Worm (Caenorhabditis elegans) whole organism, L1 larva: ENCODE results near the gene C33D9.10.

Experiments
- C34B4.2 ChIP-seq: sonication (generic microtip); optimal IDR thresholded peaks from 2 replicates; lab custom pipeline; 2017; ENCODE audit warnings: mild to moderate bottlenecking, missing genetic modification characterization, missing compliant biosample characterization
- F16B12.6 ChIP-seq: fragments of 150-350 bp; optimal IDR thresholded peaks from 2 replicates; lab custom pipeline; 2014; ENCODE audit warnings: missing biosample characterization, missing genetic modification characterization
- ama-1 ChIP-seq: fragments of 150-350 bp; optimal IDR thresholded peaks from 2 replicates; lab custom pipeline; 2014
- ceh-90 ChIP-seq: sonication (generic microtip); optimal IDR thresholded peaks from 2 replicates; lab custom pipeline; 2016; ENCODE audit warnings: missing genetic modification characterization, missing compliant biosample characterization
- efl-1 ChIP-seq, 4 experiments: fragments of 150-350 bp; optimal IDR thresholded peaks in 3 of 4; peaks in 1 of 4; 1 replicate in 1 of 4; 2 replicates in 3 of 4; lab custom pipeline; 2014; ENCODE audit warnings: missing biosample characterization in 2 of 4, missing genetic modification characterization in 2 of 4, missing genetic modification reagents in 2 of 4
- elt-3 ChIP-seq, 6 experiments: fragments of 150-350 bp in 1 of 6; sonication (generic microtip); optimal IDR thresholded peaks; 2 replicates each; lab custom pipeline; 2017 to 2018; ENCODE audit warnings: missing biosample characterization in 6 of 6, missing genetic modification characterization in 6 of 6, inconsistent platforms in 1 of 6
- fkh-4 ChIP-seq: sonication (generic microtip); optimal IDR thresholded peaks from 2 replicates; lab custom pipeline; 2016; ENCODE audit warnings: missing compliant biosample characterization, missing genetic modification characterization, borderline replicate concordance
- lin-13 ChIP-seq: fragments of 150-350 bp; optimal IDR thresholded peaks from 2 replicates; lab custom pipeline; 2014; ENCODE audit warnings: missing biosample characterization, missing genetic modification reagents, missing genetic modification characterization
- mab-9 ChIP-seq: fragments of 200-800 bp; sonication (Bioruptor generic); IDR thresholded peaks from 2 replicates; pipeline ENCODE4 v1.3.6; 2022; ENCODE audit warnings: missing genetic modification reagents, missing genetic modification characterization, missing compliant biosample characterization
- nhr-12 ChIP-seq: sonication (generic microtip); optimal IDR thresholded peaks from 2 replicates; lab custom pipeline; 2017; ENCODE audit warnings: missing biosample characterization, missing genetic modification characterization
- nhr-19 ChIP-seq: fragments of 200-800 bp; sonication (Bioruptor generic); conservative IDR thresholded peaks from 2 replicates; pipeline ENCODE4 v1.3.6; 2022; ENCODE audit warnings: missing genetic modification characterization, missing compliant biosample characterization
- nhr-20 ChIP-seq: sonication (generic microtip); optimal IDR thresholded peaks from 2 replicates; lab custom pipeline; 2016; ENCODE audit warnings: mild to moderate bottlenecking, missing genetic modification characterization, missing compliant biosample characterization
- nhr-84 ChIP-seq: sonication (generic microtip); optimal IDR thresholded peaks from 2 replicates; lab custom pipeline; 2017; ENCODE audit warnings: missing biosample characterization, missing genetic modification characterization
- sox-4 ChIP-seq: sonication (generic microtip); optimal IDR thresholded peaks from 2 replicates; lab custom pipeline; 2016; ENCODE audit warnings: missing genetic modification characterization, missing compliant biosample characterization
- sptf-1 ChIP-seq: fragments of 150-350 bp; optimal IDR thresholded peaks from 2 replicates; lab custom pipeline; 2014; ENCODE audit warnings: missing biosample characterization, missing genetic modification characterization
- swsn-7 ChIP-seq: sonication (generic microtip); optimal IDR thresholded peaks from 2 replicates; lab custom pipeline; 2016; ENCODE audit warnings: missing genetic modification characterization, missing compliant biosample characterization
- tbx-2 ChIP-seq: sonication (generic microtip); optimal IDR thresholded peaks from 2 replicates; lab custom pipeline; 2016; ENCODE audit warnings: missing genetic modification characterization, missing compliant biosample characterization

C33D9.10 gene

DNA sequence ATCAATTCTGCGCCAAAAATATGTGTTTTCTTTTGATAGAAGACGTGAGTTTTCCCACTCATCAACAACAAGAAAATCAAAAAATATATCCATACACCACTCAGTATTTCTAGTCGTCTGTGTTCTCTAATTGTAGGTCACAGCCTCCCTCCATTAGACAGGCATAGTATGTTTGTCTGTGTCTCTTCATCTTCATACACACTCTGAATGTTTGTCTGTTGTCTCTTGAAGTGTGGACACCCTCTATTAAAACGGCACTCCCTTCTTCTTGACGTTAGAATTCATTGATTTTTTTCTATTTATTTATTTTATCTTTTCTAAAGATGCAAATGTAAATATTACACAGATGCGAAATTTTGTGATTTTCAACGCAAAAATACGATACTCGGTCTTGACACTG is 50.6 kb downstream of the C33D9.10 start (continued):
- TF ChIP-seq ama-1 (lab: Kevin White, UChicago) = no peak
- peak; percentile 4 for TF ChIP-seq swsn-7
- no peak for TF ChIP-seq ceh-90 (tag; lab: Kevin White, UChicago)
- TF ChIP-seq nhr-84 (tag; lab: Kevin White, UChicago) = no peak
- no peak for TF ChIP-seq elt-3 (tag; optimal IDR thresholded peaks at IDR 0.05; lab: Kevin White, UChicago)
- TF ChIP-seq fkh-4 (tag; lab: Kevin White, UChicago) = no peak
- no peak for TF ChIP-seq sptf-1 (tag; lab: Kevin White, UChicago)
- TF ChIP-seq mab-9 (GFP tag; lab: Robert Waterston, UW) = no peak
- TF ChIP-seq efl-1 (optimal IDR thresholded peaks at IDR 0.05; lab: Kevin White, UChicago) = peak; percentile 25 to 38
- TF ChIP-seq efl-1 (GFP tag; optimal IDR thresholded peaks at IDR 0.05 in 1 of 2; lab: Kevin White, UChicago) = no peak
- TF ChIP-seq F16B12.6 = no peak
- TF ChIP-seq nhr-12 (tag; lab: Kevin White, UChicago) = no peak
- TF ChIP-seq tbx-2 (tag; lab: Kevin White, UChicago) = no peak
- no peak for TF ChIP-seq C34B4.2 (tag; lab: Kevin White, UChicago)
- TF ChIP-seq nhr-19 (GFP tag; lab: Robert Waterston, UW) = no peak
- no peak for TF ChIP-seq lin-13 (GFP tag; lab: Kevin White, UChicago)
- TF ChIP-seq nhr-20 = no peak
- TF ChIP-seq sox-4 = no peak
